Worm (Caenorhabditis elegans): ENCODE results near the gene str-109.

The str-109 gene

DNA sequence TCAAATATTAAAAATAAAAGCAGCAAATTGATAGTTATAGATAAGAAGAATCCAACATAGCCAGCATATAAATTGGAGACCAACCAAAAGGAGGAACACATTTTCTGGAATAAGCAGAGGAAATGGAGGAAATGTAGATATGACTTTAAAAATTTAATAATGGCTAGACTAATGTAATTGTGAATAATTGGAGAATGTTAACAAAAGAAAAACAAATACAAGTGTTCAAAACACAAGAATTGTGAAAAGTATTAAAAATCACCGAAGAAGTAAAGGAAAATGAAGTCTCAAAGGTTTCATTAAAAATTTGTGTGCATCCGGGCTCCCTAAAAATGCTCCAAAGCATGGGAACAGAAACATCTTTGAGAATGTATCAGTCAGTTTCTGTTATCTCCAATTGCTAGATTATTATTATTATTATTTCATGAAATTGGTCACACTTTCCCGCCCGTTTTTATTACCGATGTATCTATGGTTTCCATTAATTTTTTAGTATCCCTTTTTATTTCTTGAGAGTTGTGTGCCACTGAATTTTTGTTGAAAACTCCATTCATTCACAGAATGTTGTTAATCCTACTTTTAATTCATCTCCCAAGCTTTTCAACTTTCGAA is at the start of gene str-109, which contains the start of gene F10A3.11:
str-109 (minus strand) TSS at position 101 of the 612 bp plus-strand sequence.
F10A3.11 (plus strand) TSS at position 562 of the 612 bp plus-strand sequence.
- TF ChIP-seq him-1 (tag; optimal IDR thresholded peaks at IDR 0.05) (no peak), dao-5 (tag; optimal IDR thresholded peaks at IDR 0.05) (no peak), W03F9.2 (tag; optimal IDR thresholded peaks at IDR 0.05) (no peak)

DNA sequence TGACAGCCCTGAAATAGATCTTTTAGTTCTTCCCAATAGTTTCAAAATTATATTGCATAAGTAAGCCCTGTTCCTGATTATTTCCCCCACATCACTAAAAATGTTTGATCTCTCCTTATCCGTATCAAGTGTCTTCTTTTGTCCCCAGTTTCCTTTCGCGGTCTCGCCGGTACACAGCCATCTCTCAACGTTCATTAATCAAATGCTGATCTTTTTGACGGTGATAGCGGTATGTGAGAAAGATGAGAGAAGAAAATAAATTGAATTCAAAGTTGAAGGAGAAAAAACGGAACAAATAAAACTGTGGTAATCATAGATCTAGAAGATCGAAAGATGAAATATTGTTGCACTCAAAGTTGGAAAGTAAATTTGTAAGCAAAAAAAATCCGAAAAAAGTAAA is 49.7 kb upstream of the str-109 start:
- TF ChIP-seq him-1 (tag; optimal IDR thresholded peaks at IDR 0.05) (no peak), W03F9.2 (tag; optimal IDR thresholded peaks at IDR 0.05) (no peak), dao-5 (tag; optimal IDR thresholded peaks at IDR 0.05) (no peak)

DNA sequence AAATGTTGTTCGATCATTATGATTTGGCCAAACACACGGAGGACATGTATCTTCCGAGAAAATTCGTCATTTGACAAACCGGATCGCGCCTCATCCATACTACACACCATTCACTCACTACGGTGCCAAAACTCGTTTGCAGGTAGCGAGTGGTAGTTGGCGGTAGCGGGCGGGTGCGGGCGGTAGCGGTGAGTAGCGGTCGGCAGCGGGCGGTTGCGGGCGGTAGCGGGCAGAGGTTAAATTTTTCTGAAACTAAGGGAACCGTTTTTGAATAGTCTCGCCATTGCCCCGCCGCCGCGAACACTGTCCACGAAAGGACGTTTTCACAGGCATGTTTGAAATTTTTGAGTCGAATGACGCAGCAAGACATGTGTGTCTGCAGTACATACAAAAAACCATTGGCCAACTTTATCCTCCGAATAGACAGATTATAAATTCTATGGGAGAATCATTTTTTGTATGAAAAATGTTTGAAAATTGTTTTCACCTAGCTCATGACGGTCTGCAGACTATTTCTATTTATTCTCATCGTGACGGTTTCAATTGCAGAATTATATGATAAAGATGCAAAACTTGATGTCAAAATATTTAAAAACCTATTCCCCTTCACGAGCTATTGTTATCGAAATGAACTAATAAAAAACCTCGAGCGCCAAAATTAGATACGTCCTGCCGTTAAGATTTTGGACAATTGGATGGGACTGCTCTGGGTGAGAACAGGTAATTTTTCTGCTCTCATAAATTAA is 48.4 kb upstream of the str-109 start, which contains the start of gene F11A5.16:
F11A5.16 (plus strand) TSS at position 696 of the 746 bp plus-strand sequence.
- TF ChIP-seq W03F9.2 (tag; optimal IDR thresholded peaks at IDR 0.05) (no peak), him-1 (tag; optimal IDR thresholded peaks at IDR 0.05) (no peak), dao-5 (tag; optimal IDR thresholded peaks at IDR 0.05) (no peak)

DNA sequence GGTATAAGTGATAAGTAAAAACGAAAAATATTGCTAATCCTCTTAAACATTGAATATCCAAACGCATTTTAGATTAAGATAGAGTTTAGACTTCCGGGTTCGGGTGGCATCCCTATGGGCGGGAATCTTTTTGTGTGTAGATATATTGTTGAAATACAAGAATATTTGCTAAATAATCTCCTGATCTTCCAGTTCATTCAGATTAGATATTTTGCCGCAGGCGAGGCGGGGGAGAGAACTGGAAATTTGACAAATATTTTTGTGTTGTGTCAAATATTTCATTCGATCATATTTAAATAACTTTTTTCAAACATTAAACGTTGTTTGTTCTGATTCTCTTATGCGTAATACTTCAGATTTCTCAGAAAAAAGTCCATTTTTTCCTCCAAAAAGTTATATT is 47.8 kb upstream of the str-109 start, which contains the start of gene oac-15:
oac-15 (minus strand) TSS at position 101 of the 400 bp plus-strand sequence.
- TF ChIP-seq dao-5 (tag; optimal IDR thresholded peaks at IDR 0.05) (no peak), W03F9.2 (tag; optimal IDR thresholded peaks at IDR 0.05) (no peak), him-1 (tag; optimal IDR thresholded peaks at IDR 0.05) (no peak)

DNA sequence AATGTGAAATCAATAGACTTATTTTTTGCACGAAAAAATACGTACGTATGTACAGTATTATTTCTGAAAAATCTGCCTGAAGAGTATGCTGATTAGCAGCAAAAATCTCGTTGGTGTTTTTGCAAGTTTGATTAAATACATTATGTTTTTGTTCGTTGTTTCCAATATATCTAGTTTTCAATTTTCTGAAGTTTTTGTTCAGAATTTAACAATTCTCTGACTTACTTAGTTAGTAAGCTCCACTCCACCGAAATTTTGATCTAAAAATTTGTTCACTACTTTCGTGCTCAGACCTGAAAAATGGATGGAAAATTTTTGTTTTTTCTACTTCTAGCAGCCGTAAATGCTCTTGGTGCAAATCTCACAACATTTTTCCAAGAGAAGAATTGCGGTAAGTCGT is 42.9 kb upstream of the str-109 start, which contains the start of gene irld-26:
irld-26 (plus strand) TSS at position 301 of the 400 bp plus-strand sequence.
- no peak for TF ChIP-seq W03F9.2 (tag; optimal IDR thresholded peaks at IDR 0.05)
- no peak for TF ChIP-seq him-1 (tag; optimal IDR thresholded peaks at IDR 0.05)
- no peak for TF ChIP-seq dao-5 (tag; optimal IDR thresholded peaks at IDR 0.05)

DNA sequence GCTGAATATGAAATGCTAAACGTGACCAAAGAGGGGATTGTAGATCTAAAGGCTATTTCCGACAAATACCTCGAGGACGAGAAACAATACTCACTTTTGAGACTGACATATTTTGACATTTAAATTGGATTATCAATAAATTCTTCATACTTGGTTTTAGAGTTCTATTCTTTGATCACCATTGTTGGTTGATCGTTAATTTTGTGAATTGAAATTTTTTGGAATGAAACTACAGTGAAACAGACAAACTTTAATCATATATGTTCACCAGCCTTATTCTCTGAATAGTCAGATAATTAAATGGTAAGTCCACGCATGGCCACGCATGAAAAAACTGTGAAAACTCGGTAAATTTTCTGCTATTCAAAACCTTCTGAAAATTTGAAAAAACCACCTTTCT is 40.6 kb upstream of the str-109 start, which contains the start of gene F11A5.18:
F11A5.18 (plus strand) TSS at position 301 of the 400 bp plus-strand sequence.
- TF ChIP-seq him-1 (tag; optimal IDR thresholded peaks at IDR 0.05) (no peak), dao-5 (tag; optimal IDR thresholded peaks at IDR 0.05) (no peak), W03F9.2 (tag; optimal IDR thresholded peaks at IDR 0.05) (no peak)

DNA sequence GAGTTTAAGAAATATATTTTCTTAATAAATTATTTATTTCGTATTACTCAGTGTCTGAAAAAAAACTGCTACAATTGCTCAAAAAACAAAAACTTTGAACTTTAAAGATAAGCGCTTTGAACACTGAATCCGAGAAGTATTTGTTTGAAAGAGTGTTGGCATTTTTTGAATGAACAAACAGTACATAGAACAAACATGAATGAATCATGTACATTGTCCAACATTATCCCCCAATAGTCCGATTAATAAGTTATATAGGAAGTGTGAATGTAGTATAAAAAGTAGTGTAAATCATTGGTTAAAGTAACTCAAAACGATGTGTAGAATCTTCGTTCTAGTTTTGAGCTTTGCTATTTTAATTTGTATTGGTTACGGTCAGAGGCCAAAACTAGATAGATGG is 39.7 kb upstream of the str-109 start, which contains the start of gene F11A5.17:
F11A5.17 (plus strand) TSS at position 301 of the 400 bp plus-strand sequence.
- TF ChIP-seq dao-5 (tag; optimal IDR thresholded peaks at IDR 0.05) (no peak), W03F9.2 (tag; optimal IDR thresholded peaks at IDR 0.05) (no peak), him-1 (tag; optimal IDR thresholded peaks at IDR 0.05) (no peak)

DNA sequence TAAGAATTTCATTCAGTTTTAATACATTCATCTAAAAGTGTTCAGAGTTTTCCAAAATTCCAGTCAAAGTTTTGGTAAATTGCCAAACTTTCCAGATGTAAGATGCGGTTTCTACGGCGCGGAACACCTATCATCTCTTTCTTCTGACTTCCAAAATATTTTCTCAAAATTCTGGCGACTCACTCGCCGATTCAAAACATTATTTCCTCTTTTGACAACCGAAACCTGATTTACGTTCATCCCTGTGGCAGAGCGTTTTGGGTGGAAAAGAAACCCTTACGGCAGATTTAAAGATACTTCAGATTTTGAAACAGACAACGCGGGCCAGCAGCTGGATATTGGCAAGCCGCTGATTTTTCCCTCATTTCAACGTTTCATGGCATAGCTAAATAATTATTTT is 36.0 kb upstream of the str-109 start, which contains the start of gene F11A5.5:
F11A5.5 (plus strand) TSS at position 301 of the 400 bp plus-strand sequence.
- TF ChIP-seq dao-5 (tag; optimal IDR thresholded peaks at IDR 0.05): no peak
- TF ChIP-seq him-1 (tag; optimal IDR thresholded peaks at IDR 0.05): no peak
- no peak for TF ChIP-seq W03F9.2 (tag; optimal IDR thresholded peaks at IDR 0.05)

DNA sequence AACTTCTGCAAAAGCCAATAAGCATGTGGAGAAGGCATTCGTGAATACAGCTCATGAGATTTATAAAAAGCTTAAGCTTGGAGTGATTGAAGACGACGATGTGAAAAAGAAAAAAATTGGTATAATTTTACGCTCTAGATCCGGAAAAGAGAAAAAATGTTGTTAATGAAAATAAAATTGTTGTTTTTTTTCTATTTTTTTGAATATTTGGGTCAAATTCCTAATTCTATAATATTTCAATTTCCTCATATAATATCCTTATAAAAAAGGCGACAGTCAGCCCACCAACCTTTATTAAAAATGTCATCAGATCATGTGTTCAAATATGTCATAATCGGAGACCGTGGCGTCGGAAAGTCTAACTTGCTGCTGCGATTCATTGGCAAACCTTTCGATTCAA is 33.4 kb upstream of the str-109 start, which contains the start of gene rabr-3:
rabr-3 (plus strand) TSS at position 301 of the 400 bp plus-strand sequence.
- TF ChIP-seq dao-5 (tag; optimal IDR thresholded peaks at IDR 0.05): no peak
- TF ChIP-seq W03F9.2 (tag; optimal IDR thresholded peaks at IDR 0.05): no peak
- TF ChIP-seq him-1 (tag; optimal IDR thresholded peaks at IDR 0.05): no peak

DNA sequence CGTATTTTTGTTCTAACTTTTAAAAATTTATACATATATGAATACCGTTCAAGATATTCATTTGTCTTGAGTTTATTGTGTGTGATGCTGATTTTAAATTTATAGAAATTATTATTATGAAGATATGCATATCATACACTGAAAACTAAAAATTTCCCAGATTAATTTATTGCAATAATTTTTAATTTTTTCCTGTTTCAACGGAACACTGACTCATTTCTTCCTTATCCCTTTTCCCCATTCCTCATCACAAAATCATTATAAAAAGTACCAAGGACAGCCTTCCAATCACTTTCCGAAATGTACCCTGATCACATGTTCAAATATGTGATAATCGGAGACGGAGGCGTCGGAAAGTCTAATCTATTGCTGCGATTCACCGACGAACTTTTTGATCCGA is 32.6 kb upstream of the str-109 start, which contains the start of gene rabr-4:
rabr-4 (plus strand) TSS at position 301 of the 400 bp plus-strand sequence.
- TF ChIP-seq him-1 (tag; optimal IDR thresholded peaks at IDR 0.05) (no peak), W03F9.2 (tag; optimal IDR thresholded peaks at IDR 0.05) (no peak)

DNA sequence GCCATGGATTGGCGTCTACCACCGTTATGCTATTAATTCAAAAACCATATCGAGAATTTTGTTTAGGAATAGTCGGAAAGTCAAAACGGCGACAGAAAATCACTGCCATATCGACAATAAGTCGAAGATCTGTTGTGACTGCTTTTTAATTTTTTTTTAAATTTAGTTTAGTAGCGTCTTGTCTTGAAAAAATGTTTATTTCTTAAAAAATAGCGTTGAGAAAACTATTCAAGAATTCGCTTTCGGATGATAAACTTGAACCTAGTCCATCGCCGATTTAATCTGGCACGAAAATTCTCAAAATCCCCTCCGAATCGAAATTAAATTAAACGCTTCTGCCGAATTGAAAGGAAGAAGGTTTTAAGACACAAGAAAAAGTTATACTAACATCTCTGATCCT is 30.1 kb upstream of the str-109 start, which contains the start of gene srh-279:
srh-279 (plus strand) TSS at position 301 of the 400 bp plus-strand sequence.
- TF ChIP-seq dao-5 (tag; optimal IDR thresholded peaks at IDR 0.05) (no peak), him-1 (tag; optimal IDR thresholded peaks at IDR 0.05) (no peak), W03F9.2 (tag; optimal IDR thresholded peaks at IDR 0.05) (no peak)

DNA sequence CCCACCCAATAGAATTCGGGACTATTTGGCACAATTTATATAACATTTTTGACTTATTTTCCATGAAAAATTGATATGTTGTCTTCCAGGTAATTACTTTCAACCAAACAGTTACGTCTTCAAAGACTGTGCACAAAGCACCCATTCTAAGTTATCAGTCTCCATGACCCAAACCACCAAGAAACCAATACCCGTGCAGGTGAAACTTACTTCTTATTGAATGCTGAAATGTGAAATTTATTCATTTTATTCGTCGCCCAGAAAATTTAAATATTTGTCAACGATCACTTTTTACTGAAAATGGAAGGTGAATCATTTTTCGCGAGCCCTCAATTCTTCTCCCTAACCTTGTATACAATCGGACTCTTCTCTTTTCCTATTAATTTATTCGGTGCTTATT is 28.5 kb upstream of the str-109 start, which contains the start of gene srh-281:
srh-281 (plus strand) TSS at position 301 of the 400 bp plus-strand sequence.
- TF ChIP-seq him-1 (tag; optimal IDR thresholded peaks at IDR 0.05): no peak
- TF ChIP-seq dao-5 (tag; optimal IDR thresholded peaks at IDR 0.05): no peak
- no peak for TF ChIP-seq W03F9.2 (tag; optimal IDR thresholded peaks at IDR 0.05)

DNA sequence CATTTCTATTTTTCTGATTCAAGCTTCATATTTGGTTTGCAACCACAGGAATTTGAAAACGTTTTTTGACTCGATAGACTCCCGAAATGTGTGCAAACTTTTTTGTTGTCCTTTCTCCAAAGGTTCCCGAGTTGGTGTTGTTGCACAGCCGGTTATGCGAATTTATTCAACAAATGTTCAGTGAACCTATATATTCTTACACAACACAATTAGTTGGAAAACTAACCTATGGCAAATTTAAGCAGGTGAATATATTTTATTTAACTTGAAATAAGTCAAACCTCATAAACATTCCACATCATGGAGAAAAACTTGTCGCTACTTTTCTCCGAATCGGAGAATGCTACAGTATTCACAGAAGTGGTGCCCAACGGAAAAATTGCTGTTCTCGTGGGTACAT is 21.3 kb upstream of the str-109 start, which contains the start of gene srz-14:
srz-14 (plus strand) TSS at position 301 of the 400 bp plus-strand sequence.
- no peak for TF ChIP-seq him-1 (tag; optimal IDR thresholded peaks at IDR 0.05)
- TF ChIP-seq dao-5 (tag; optimal IDR thresholded peaks at IDR 0.05): no peak

All from whole organism, L4/young adult.